Fruit fly (Drosophila melanogaster): Measurements from ENCODE around the gene jp.

- no peak for TF ChIP-seq Eip75B (GFP tag; optimal IDR thresholded peaks at IDR 0.05)
- no peak for TF ChIP-seq OdsH (GFP tag; optimal IDR thresholded peaks at IDR 0.05)
- no peak for TF ChIP-seq Eip78C (GFP tag)
- TF ChIP-seq Blimp-1 (GFP tag; optimal IDR thresholded peaks at IDR 0.05), result no peak
- TF ChIP-seq CG6808 (GFP tag; optimal IDR thresholded peaks at IDR 0.05), result no peak
- no peak for TF ChIP-seq Sox14 (GFP tag; optimal IDR thresholded peaks at IDR 0.05)
- no peak for TF ChIP-seq CG6163 (GFP tag; IDR thresholded peaks at IDR 0.05)
- TF ChIP-seq CG32006 (GFP tag; optimal IDR thresholded peaks at IDR 0.05), result no peak
Observed at dm6 chr2L:9579538-9579937, 13.0 kb upstream of the jp start, which contains the start of gene CG31709.

Measured in whole organism, prepupa.